Worm (Caenorhabditis elegans) whole organism, young adult: ENCODE data around the gene ftn-1.

Experiments used
- B0019.2 ChIP-seq: fragments of 200-800 bp; sonication (Bioruptor generic); conservative IDR thresholded peaks from 2 replicates; pipeline ENCODE4 v1.3.6; 2022; ENCODE audit warnings: missing genetic modification reagents, missing genetic modification characterization, missing compliant biosample characterization
- B0035.1 ChIP-seq: sonication (generic microtip); optimal IDR thresholded peaks from 2 replicates; lab custom pipeline; 2016; ENCODE audit warnings: missing genetic modification characterization, mild to moderate bottlenecking, missing compliant biosample characterization, missing genotype, missing genetic modification reagents
- B0336.3 ChIP-seq: fragments of 200-800 bp; sonication (Bioruptor generic); IDR thresholded peaks from 2 replicates; pipeline ENCODE4 v1.3.6; 2022; ENCODE audit warnings: missing genetic modification characterization, missing compliant biosample characterization
- F37B4.10 ChIP-seq: fragments of 200-800 bp; sonication (Bioruptor generic); IDR thresholded peaks from 2 replicates; pipeline ENCODE4 v1.3.6; 2022; ENCODE audit warnings: missing genetic modification characterization, missing compliant biosample characterization
- F57A8.1 ChIP-seq: fragments of 200-800 bp; sonication (Bioruptor generic); optimal IDR thresholded peaks from 2 replicates; lab custom pipeline; 2018; ENCODE audit warnings: mild to moderate bottlenecking, missing genetic modification characterization, moderate library complexity, missing compliant biosample characterization
- F57C9.4 ChIP-seq: sonication (generic microtip); optimal IDR thresholded peaks from 2 replicates; lab custom pipeline; 2017; ENCODE audit warnings: mild to moderate bottlenecking, missing genetic modification characterization, missing compliant biosample characterization
- K11D2.4 ChIP-seq: fragments of 200-800 bp; sonication (Bioruptor generic); IDR thresholded peaks from 2 replicates; pipeline ENCODE4 v1.3.6; 2022; ENCODE audit warnings: missing genetic modification reagents, missing genetic modification characterization, missing compliant biosample characterization
- K12H6.12 ChIP-seq: fragments of 200-800 bp; sonication (Bioruptor generic); optimal IDR thresholded peaks from 2 replicates; lab custom pipeline; 2018; ENCODE audit warnings: mild to moderate bottlenecking, missing genetic modification characterization, missing compliant biosample characterization
- Y67H2A.10 ChIP-seq: fragments of 200-800 bp; sonication (Bioruptor generic); conservative IDR thresholded peaks from 2 replicates; pipeline ENCODE4 v1.3.6; 2022; ENCODE audit warnings: missing genetic modification reagents, missing genetic modification characterization, missing compliant biosample characterization
- Y95B8A.8 ChIP-seq: fragments of 200-800 bp; sonication (Bioruptor generic); IDR thresholded peaks from 2 replicates; pipeline ENCODE4 v1.3.6; 2022; ENCODE audit warnings: missing genetic modification reagents, missing genetic modification characterization, missing compliant biosample characterization
- ZK185.1 ChIP-seq: sonication (generic microtip); optimal IDR thresholded peaks from 2 replicates; lab custom pipeline; 2016; ENCODE audit warnings: mild to moderate bottlenecking, missing genetic modification characterization, missing compliant biosample characterization; ENCODE audit not compliant: poor library complexity, severe bottlenecking
- ama-1 ChIP-seq, 3 experiments: fragments of 150-350 bp in 1 of 3; sonication (generic microtip) in 2 of 3; optimal IDR thresholded peaks; 2 replicates each; lab custom pipeline; 2014 to 2018; ENCODE audit warnings: missing biosample characterization in 2 of 3, missing genetic modification characterization in 2 of 3, missing genetic modification reagents in 2 of 3
- ccch-3 ChIP-seq: fragments of 200-800 bp; sonication (Bioruptor generic); optimal IDR thresholded peaks from 2 replicates; lab custom pipeline; 2018; ENCODE audit warnings: mild to moderate bottlenecking, missing genetic modification characterization, missing compliant biosample characterization
- ceh-27 ChIP-seq: fragments of 200-800 bp; sonication (Bioruptor generic); optimal IDR thresholded peaks from 2 replicates; lab custom pipeline; 2018; ENCODE audit warnings: mild to moderate bottlenecking, missing genetic modification characterization, moderate library complexity, missing compliant biosample characterization
- ceh-91 ChIP-seq: fragments of 200-800 bp; sonication (Bioruptor generic); IDR thresholded peaks from 2 replicates; pipeline ENCODE4 v1.3.6; 2022; ENCODE audit warnings: missing genetic modification reagents, missing genetic modification characterization, missing compliant biosample characterization
- chd-7 ChIP-seq: sonication (generic microtip); optimal IDR thresholded peaks from 2 replicates; lab custom pipeline; 2016; ENCODE audit warnings: mild to moderate bottlenecking, missing genetic modification characterization, moderate library complexity, missing compliant biosample characterization
- efl-1 ChIP-seq: fragments of 150-350 bp; optimal IDR thresholded peaks from 2 replicates; lab custom pipeline; 2014; ENCODE audit warnings: missing biosample characterization, missing genetic modification reagents, missing genetic modification characterization
- egl-18 ChIP-seq: fragments of 200-800 bp; sonication (Bioruptor generic); IDR thresholded peaks from 2 replicates; pipeline ENCODE4 v1.3.6; 2022; ENCODE audit warnings: missing genetic modification reagents, missing genetic modification characterization, missing compliant biosample characterization
- egl-44 ChIP-seq: fragments of 200-800 bp; sonication (Bioruptor generic); IDR thresholded peaks from 2 replicates; pipeline ENCODE4 v1.3.6; 2022; ENCODE audit warnings: missing genetic modification reagents, missing genetic modification characterization, missing compliant biosample characterization
- him-1 ChIP-seq: sonication (generic microtip); optimal IDR thresholded peaks from 2 replicates; lab custom pipeline; 2016; ENCODE audit warnings: missing genotype, missing genetic modification reagents, missing genetic modification characterization, missing compliant biosample characterization
- hlh-12 ChIP-seq: sonication (generic microtip); optimal IDR thresholded peaks from 2 replicates; lab custom pipeline; 2016; ENCODE audit warnings: missing genetic modification characterization, missing compliant biosample characterization
- hsf-1 ChIP-seq: fragments of 200-800 bp; sonication (Bioruptor generic); IDR thresholded peaks from 2 replicates; pipeline ENCODE4 v1.3.6; 2022; ENCODE audit warnings: missing genetic modification reagents, missing genetic modification characterization, missing compliant biosample characterization
- lin-40 ChIP-seq: sonication (generic microtip); optimal IDR thresholded peaks from 2 replicates; lab custom pipeline; 2016; ENCODE audit warnings: missing genetic modification characterization, mild to moderate bottlenecking, missing compliant biosample characterization, missing genotype, missing genetic modification reagents
- nhr-179 ChIP-seq: sonication (generic microtip); optimal IDR thresholded peaks from 2 replicates; lab custom pipeline; 2016; ENCODE audit warnings: mild to moderate bottlenecking, missing genetic modification characterization, missing compliant biosample characterization
- nhr-27 ChIP-seq: fragments of 200-800 bp; sonication (Bioruptor generic); optimal IDR thresholded peaks from 2 replicates; lab custom pipeline; 2018; ENCODE audit warnings: mild to moderate bottlenecking, missing genetic modification characterization, moderate library complexity, missing compliant biosample characterization
- pbrm-1 ChIP-seq: fragments of 200-800 bp; sonication (Bioruptor generic); IDR thresholded peaks from 2 replicates; pipeline ENCODE4 v1.3.6; 2022; ENCODE audit warnings: missing genetic modification reagents, missing genetic modification characterization, missing compliant biosample characterization
- sea-2 ChIP-seq: fragments of 200-800 bp; sonication (Bioruptor generic); IDR thresholded peaks from 2 replicates; pipeline ENCODE4 v1.3.6; 2022; ENCODE audit warnings: missing genetic modification characterization, missing compliant biosample characterization
- snpc-1.1 ChIP-seq: sonication (generic microtip); optimal IDR thresholded peaks from 2 replicates; lab custom pipeline; 2017; ENCODE audit warnings: missing genetic modification characterization, mild to moderate bottlenecking, missing compliant biosample characterization, antibody characterized with exemption, moderate library complexity, missing genotype, missing genetic modification reagents; ENCODE audit not compliant: insufficient read depth
- snpc-3.4 ChIP-seq: sonication (generic microtip); optimal IDR thresholded peaks from 2 replicates; lab custom pipeline; 2017; ENCODE audit warnings: missing genetic modification characterization, mild to moderate bottlenecking, missing compliant biosample characterization, antibody characterized with exemption, moderate library complexity, missing genotype, missing genetic modification reagents
- unc-130 ChIP-seq: sonication (generic microtip); optimal IDR thresholded peaks from 2 replicates; lab custom pipeline; 2016; ENCODE audit warnings: missing genetic modification reagents, missing genetic modification characterization, missing compliant biosample characterization
- unc-62 ChIP-seq: fragments of 150-350 bp; optimal IDR thresholded peaks from 2 replicates; lab custom pipeline; 2014; ENCODE audit warnings: missing biosample characterization, missing genetic modification reagents, missing genetic modification characterization
- ztf-25 ChIP-seq: fragments of 200-800 bp; sonication (Bioruptor generic); IDR thresholded peaks from 2 replicates; pipeline ENCODE4 v1.3.6; 2022; ENCODE audit warnings: missing genetic modification reagents, missing genetic modification characterization, missing compliant biosample characterization

The ftn-1 gene

ce11 chrV:7504271-7504670 is 43.1 kb downstream of the ftn-1 start, which contains the start of gene srh-229:
Gene srh-229, minus strand, starts transcription at chrV:7504371.
- TF ChIP-seq B0336.3 (GFP tag; lab: Robert Waterston, UW): no peak
- TF ChIP-seq ceh-91 (GFP tag; lab: Robert Waterston, UW): no peak
- no peak for TF ChIP-seq egl-44 (GFP tag; lab: Robert Waterston, UW)
- no peak for TF ChIP-seq him-1 (tag; lab: Kevin White, UChicago)
- no peak for TF ChIP-seq hlh-12 (tag; lab: Kevin White, UChicago)
- no peak for TF ChIP-seq nhr-27 (tag; lab: Kevin White, UChicago)
- TF ChIP-seq lin-40: no peak
- no peak for TF ChIP-seq F57A8.1 (GFP tag; lab: Kevin White, UChicago)
- TF ChIP-seq ceh-27 (GFP tag; lab: Kevin White, UChicago): no peak
- TF ChIP-seq ZK185.1: no peak

ce11 chrV:7501194-7501593 is 46.2 kb downstream of the ftn-1 start:
- TF ChIP-seq Y67H2A.10 (GFP tag; lab: Robert Waterston, UW) (no peak), snpc-3.4 (tag; lab: Kevin White, UChicago) (no peak), ccch-3 (GFP tag; lab: Kevin White, UChicago) (no peak), ama-1 (optimal IDR thresholded peaks at IDR 0.05; lab: Kevin White, UChicago) (no peak), ama-1 (GFP tag; optimal IDR thresholded peaks at IDR 0.05; lab: Kevin White, UChicago) (no peak), K12H6.12 (no peak), ztf-25 (no peak), unc-62 (no peak), snpc-1.1 (tag; lab: Kevin White, UChicago) (no peak), B0035.1 (tag; lab: Kevin White, UChicago) (no peak)

ce11 chrV:7497440-7497839 is 49.9 kb downstream of the ftn-1 start, which contains the start of gene srh-79:
Gene srh-79, plus strand, starts transcription at chrV:7497740.
- TF ChIP-seq efl-1 (GFP tag; lab: Kevin White, UChicago) (no peak), K11D2.4 (no peak), sea-2 (no peak), chd-7 (no peak), B0019.2 (GFP tag; lab: Robert Waterston, UW) (no peak), pbrm-1 (GFP tag; lab: Robert Waterston, UW) (no peak), unc-130 (GFP tag; lab: Kevin White, UChicago) (no peak), F57C9.4 (tag; lab: Kevin White, UChicago) (no peak), egl-44 (GFP tag; lab: Robert Waterston, UW) (no peak), ama-1 (optimal IDR thresholded peaks at IDR 0.05; lab: Kevin White, UChicago) (no peak), ama-1 (GFP tag; optimal IDR thresholded peaks at IDR 0.05; lab: Kevin White, UChicago) (no peak), F37B4.10 (GFP tag; lab: Robert Waterston, UW) (no peak), Y95B8A.8 (GFP tag; lab: Robert Waterston, UW) (no peak), hsf-1 (no peak), nhr-179 (tag; lab: Kevin White, UChicago) (no peak), egl-18 (GFP tag; lab: Robert Waterston, UW) (no peak)
